Worm (Caenorhabditis elegans) whole organism, late embryonic: ENCODE measurements around the gene nstp-5.

Experiments used
- ref-2 ChIP-seq: sonication (generic microtip); optimal IDR thresholded peaks from 2 replicates; lab custom pipeline; 2016; ENCODE audit warnings: missing genetic modification characterization, missing compliant biosample characterization
- sdc-2 ChIP-seq: sonication (generic microtip); optimal IDR thresholded peaks from 2 replicates; lab custom pipeline; 2016; ENCODE audit warnings: missing genotype, missing genetic modification characterization, missing compliant biosample characterization

DNA sequence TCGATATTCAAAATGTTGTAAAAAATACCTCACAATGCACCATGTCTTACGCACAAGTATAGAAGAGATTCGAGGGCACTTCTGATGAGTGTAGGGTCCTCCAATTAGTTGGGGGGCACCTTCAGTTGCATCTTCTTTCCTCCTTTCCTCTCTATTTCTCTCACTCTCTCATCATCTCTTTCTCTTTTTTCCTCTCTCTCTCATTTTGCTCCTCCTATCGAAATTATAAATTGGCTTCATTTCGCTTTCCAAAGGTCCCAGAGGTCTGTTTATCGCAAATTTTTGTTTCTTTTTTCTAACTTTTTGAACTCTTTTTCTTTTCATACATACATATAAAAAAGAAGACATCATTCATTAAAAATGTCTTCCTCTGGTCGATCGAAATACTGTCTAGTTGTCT is 12.5 kb upstream of the nstp-5 start:
- TF ChIP-seq ref-2 (tag; lab: Kevin White, UChicago) (no peak), sdc-2 (no peak)
